Fruit fly (Drosophila melanogaster) whole organism, prepupa: ENCODE measurements around the gene Roc1a.

Experiments used
- CG16779 ChIP-seq: fragments of 200-800 bp; sonication (Bioruptor generic); optimal IDR thresholded peaks from 3 replicates; lab custom pipeline; 2017; ENCODE audit warnings: missing biosample characterization, mild to moderate bottlenecking, missing genetic modification characterization
- Lpt ChIP-seq: fragments of 200-800 bp; sonication (Bioruptor generic); optimal IDR thresholded peaks from 3 replicates; lab custom pipeline; 2016; ENCODE audit warnings: missing biosample characterization, missing genetic modification characterization
- svp ChIP-seq: fragments of 200-800 bp; sonication (Bioruptor generic); peaks from one replicate; lab custom pipeline; 2016; ENCODE audit warnings: missing biosample characterization, missing genetic modification characterization
- topi ChIP-seq: fragments of 200-800 bp; sonication (Bioruptor generic); optimal IDR thresholded peaks from 3 replicates; lab custom pipeline; 2016; ENCODE audit warnings: missing biosample characterization, missing genetic modification characterization

dm6 chrX:598322-599057 is 48.6 kb upstream of the Roc1a start:
- TF ChIP-seq svp (GFP tag; lab: Kevin White, UChicago) (no peak), Lpt (GFP tag; lab: Kevin White, UChicago) (no peak), CG16779 (tag; lab: Kevin White, UChicago) (no peak), topi (GFP tag; lab: Kevin White, UChicago) (no peak)
